Worm (Caenorhabditis elegans) whole organism, L4/young adult: ENCODE measurements around the gene sca-1.
"Not testable (repeated sequence)": the region's sequence is repeated elsewhere in the genome, so short reads cannot be mapped to it uniquely, and the experiment has no call there.

Source experiments
- W03F9.2 ChIP-seq: fragments of 150-350 bp; optimal IDR thresholded peaks from 2 replicates; lab custom pipeline; 2014; ENCODE audit warnings: missing biosample characterization, missing genetic modification characterization
- dao-5 ChIP-seq: sonication (generic microtip); optimal IDR thresholded peaks from 2 replicates; lab custom pipeline; 2016; ENCODE audit warnings: missing genotype, missing genetic modification characterization, moderate library complexity, missing compliant biosample characterization
- him-1 ChIP-seq: sonication (generic microtip); optimal IDR thresholded peaks from 2 replicates; lab custom pipeline; 2016; ENCODE audit warnings: missing genotype, missing genetic modification reagents, missing genetic modification characterization, missing compliant biosample characterization

sca-1 gene

DNA sequence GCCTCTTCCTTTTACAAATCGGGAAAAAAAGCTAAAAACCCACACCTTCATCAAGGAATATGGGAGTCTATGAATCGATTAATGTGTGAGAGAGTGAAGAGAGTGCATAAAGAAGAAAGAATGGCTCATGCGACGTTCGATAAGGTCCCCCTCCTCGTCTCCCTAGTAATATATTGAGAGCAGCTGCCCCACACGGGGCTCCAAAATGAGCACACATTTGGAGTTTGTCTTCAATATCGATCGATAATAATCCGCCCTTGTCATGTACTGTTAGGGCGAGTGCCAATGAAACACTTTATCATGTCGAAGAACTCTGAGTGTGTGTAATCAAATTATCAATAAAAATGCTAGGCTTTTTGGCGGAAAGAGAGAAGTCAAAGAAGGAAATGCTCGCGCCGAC is 2.6 kb upstream of the sca-1 start:
- TF ChIP-seq dao-5 (tag; lab: Kevin White, UChicago) (no peak), W03F9.2 (no peak), him-1 (tag; lab: Kevin White, UChicago) (no peak)

ce11 chrIII:10818364-10818763 is 1.7 kb upstream of the sca-1 start:
- TF ChIP-seq W03F9.2 = peak; percentile 27
- no peak for TF ChIP-seq him-1 (tag; lab: Kevin White, UChicago)

- TF ChIP-seq dao-5 (tag; lab: Kevin White, UChicago) (no peak), W03F9.2 (no peak), him-1 (tag; lab: Kevin White, UChicago) (no peak)
Observed at ce11 chrIII:10816045-10816444, 605 bp downstream of the sca-1 start.

DNA sequence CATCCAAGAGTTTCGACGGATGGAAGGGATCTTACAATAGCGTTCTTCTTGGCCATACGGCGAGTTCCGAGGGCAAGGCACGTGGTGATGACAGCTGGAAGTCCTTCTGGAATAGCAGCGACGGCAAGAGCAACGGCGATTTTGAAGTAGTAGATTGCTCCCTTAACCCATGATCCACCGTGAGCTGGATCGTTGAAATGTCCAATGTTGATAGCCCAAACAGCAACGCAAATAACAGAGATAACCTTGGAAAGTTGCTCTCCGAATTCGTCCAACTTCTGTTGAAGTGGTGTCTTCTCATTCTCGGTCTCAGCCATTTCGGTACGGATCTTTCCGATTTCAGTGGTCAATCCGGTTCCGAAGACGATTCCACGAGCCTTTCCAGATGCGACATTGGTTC is 1.5 kb downstream of the sca-1 start:
- no peak for TF ChIP-seq dao-5 (tag; lab: Kevin White, UChicago)
- no peak for TF ChIP-seq W03F9.2
- no peak for TF ChIP-seq him-1 (tag; lab: Kevin White, UChicago)

- TF ChIP-seq W03F9.2 = no peak
- TF ChIP-seq him-1 (tag; lab: Kevin White, UChicago) = no peak
- TF ChIP-seq dao-5 (tag; lab: Kevin White, UChicago) = no peak
Observed at ce11 chrIII:10813886-10814285, 2.8 kb downstream of the sca-1 start.

DNA sequence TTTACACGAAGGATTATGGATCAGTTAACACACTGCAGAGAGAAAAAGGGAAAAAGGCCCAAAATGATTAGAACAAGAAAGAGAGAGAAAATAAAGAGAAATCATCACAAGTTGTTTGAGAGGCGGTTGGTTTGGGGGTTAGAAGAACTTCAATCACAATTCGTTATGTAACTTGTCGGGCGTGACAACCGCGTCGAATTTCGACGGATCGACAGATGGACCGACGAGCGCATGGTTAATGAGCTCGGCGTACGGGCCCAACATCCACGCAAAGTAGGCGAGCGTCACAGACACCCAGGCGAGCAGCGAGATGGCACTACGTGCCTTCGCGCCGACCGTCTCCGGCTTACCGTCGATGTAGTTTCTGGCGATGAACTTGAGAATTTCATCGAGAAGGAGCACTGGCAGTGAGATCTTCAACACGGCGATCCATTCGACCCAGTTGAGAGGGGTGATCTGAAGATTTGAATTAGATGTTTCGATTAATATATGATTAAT is 3.8 kb downstream of the sca-1 start:
- TF ChIP-seq him-1 (tag; lab: Kevin White, UChicago) = no peak
- no peak for TF ChIP-seq dao-5 (tag; lab: Kevin White, UChicago)
- TF ChIP-seq W03F9.2 = no peak

DNA sequence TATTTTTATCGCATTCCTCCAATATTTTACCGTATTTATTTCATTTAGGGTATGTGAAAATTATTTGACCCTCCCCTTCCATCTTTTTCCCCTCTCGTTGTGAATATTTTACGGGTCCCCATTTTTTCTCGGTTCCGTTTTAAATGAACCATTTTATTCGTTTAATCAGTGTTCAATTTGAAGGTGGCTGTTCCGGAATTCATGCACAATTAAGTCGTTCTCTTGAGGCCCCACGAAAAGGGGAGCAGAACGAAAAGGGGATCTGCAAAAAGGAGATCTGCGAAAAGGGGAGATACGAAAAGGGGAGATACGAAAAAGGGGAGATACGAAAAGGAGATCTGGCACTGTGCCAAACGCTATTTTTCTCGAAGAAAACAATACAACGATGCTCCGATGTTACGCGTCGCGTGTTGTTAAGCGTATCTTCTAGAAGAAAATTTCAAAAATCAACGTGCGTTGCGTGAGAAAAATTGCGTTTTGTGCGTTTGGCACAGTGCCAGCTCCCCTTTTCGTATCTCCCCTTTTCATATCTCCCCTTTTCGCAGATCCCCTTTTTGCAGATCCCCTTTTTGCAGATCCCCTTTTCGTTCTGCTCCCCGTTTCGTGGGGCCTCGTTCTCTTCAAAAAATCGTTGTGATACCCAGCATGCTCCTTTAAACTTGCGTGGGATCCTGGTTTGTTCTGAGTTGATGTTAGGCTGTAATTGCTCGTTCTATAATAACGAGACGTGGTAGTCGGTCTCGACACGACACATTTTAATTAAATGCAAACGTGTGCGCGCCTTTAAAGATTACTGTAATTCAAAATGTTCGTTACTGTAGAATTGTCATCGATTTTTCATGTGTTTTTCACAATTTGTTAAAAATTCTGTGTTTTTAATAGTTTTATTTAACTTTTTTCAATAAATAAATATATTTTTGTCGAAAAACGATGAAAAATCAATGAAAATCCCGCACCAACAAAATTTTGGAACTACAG is 5.5 kb downstream of the sca-1 start:
- TF ChIP-seq dao-5 (tag; lab: Kevin White, UChicago) (no peak), W03F9.2 (no peak), him-1 (tag; lab: Kevin White, UChicago) (no peak)

- no peak for TF ChIP-seq W03F9.2
- TF ChIP-seq him-1 (tag; lab: Kevin White, UChicago) = no peak
- TF ChIP-seq dao-5 (tag; lab: Kevin White, UChicago) = no peak
Observed at ce11 chrIII:10810483-10810836, 6.2 kb downstream of the sca-1 start.

- no peak for TF ChIP-seq W03F9.2
- no peak for TF ChIP-seq dao-5 (tag; lab: Kevin White, UChicago)
- TF ChIP-seq him-1 (tag; lab: Kevin White, UChicago) = no peak
Observed at ce11 chrIII:10809568-10809967, 7.1 kb downstream of the sca-1 start.

DNA sequence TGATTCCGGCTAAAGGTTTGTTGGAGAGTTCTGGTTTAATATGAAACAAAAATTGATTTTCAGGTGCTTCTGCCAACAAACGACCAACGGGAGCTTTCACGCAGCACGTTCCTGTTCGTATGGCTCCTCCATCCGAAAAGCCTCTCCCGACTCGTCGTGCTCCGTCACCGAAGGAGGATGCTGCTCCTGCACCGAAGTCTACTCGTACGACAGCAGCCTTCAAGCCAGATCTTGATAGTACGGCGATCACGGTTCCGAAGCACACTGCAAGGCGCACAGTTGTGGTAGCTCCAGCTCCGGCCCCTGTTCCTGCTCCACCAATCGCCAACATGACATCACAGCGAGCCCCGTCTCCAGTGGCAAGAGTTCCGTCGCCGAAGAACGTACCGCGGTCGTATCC is 7.8 kb downstream of the sca-1 start:
- TF ChIP-seq W03F9.2 (no peak), him-1 (tag; lab: Kevin White, UChicago) (no peak), dao-5 (tag; lab: Kevin White, UChicago) (no peak)

DNA sequence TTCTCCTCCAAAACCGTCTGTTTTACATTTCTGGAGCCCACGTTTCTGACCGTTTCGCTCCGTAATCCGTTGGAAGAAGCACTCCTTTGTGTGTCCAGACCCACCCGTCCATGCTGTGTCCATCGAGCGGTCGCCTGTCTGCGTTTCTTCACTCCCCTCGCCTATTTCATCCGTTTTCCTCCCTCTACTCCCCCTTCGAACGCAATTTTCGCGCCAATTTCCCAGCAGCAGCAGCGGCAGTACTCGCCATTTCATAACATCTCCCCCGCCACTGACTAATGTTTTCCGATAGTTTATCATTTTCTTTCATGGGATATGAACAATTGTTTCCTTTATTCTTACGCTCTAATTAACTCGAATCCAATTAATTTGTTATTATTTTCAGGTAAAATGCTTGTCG is 8.7 kb downstream of the sca-1 start:
- TF ChIP-seq dao-5 (tag; lab: Kevin White, UChicago) = no peak
- no peak for TF ChIP-seq W03F9.2
- TF ChIP-seq him-1 (tag; lab: Kevin White, UChicago) = no peak

DNA sequence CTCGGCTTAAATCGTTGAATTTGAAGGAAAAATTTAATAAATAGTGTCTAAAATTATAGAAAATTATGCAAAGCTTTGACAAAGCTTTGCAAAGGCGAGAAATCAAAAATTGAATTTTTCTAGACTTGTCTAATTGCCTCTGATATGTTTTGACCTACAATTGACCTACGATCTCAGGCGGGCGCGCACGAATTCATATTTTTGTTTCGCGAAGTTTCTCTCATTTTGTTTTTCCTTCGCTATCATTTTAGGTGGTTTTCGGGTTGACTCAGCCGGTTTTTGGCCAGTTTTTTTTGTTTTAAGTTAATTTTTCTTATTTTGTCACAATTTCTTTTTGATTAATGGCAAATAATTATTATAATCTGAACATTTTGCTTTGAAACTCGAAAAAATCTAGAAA is 9.4 kb downstream of the sca-1 start:
- TF ChIP-seq W03F9.2 = no peak
- no peak for TF ChIP-seq dao-5 (tag; lab: Kevin White, UChicago)
- no peak for TF ChIP-seq him-1 (tag; lab: Kevin White, UChicago)

ce11 chrIII:10806821-10807220 is 9.8 kb downstream of the sca-1 start:
- TF ChIP-seq W03F9.2 (no peak), dao-5 (tag; lab: Kevin White, UChicago) (no peak), him-1 (tag; lab: Kevin White, UChicago) (no peak)

DNA sequence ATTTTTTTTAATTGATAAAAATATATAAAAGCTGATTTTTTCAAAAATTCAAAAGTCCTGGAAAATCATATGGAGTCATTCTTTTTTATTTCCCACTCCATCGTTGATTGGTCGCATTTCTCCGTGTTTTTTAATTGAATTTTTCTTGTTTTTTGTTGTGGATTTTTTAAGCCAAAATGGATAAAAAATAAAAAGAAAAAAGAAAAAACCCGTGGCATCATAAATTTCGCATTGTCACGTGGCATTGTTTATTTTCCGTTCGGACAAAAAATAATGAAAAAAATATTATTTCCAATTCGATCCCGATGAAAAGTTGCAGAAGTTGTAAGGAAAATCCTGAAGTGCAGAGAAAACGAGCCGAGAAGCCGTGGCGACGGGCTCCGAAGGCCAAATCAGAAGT is 11.0 kb downstream of the sca-1 start, which contains the start of gene klp-7:
TSS of gene klp-7 (plus strand) at position 301 of the 400 bp plus-strand sequence.
- TF ChIP-seq him-1 (tag; lab: Kevin White, UChicago); W03F9.2; dao-5 (tag; lab: Kevin White, UChicago): not testable (repeated sequence)
